Fruit fly (Drosophila melanogaster) S2 (cell line): ENCODE results near the gene Cyp4d1.

Experiments
- CG8478 ChIP-seq: fragments of >200 bp; optimal IDR thresholded peaks from 2 replicates; lab custom pipeline; 2018
- CTCF ChIP-seq, 2 experiments: fragments of >200 bp; optimal IDR thresholded peaks; 2 replicates each; lab custom pipeline; 2018

DNA sequence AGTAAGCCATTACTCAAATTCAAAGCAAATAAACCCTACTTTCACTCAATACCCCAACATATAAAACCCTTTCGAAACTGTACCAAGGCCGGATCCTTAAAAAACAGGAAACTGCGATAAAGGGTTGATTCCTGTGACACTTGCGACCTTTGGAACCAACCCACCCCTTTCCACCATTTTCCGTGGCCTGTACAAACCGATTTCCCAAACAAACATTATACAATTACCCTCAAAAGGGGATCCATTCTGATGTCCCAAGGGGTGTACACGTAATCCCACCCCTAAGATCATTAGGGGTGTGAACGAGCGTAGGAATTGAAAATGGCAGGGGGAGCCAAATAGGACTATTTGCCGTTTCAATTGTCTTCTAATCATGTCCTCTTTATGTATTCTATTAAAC, 22.4 kb downstream of the Cyp4d1 start:
- no peak for TF ChIP-seq CTCF (optimal IDR thresholded peaks at IDR 0.05; lab: Kevin White, UChicago)
- no peak for TF ChIP-seq CG8478 (lab: Kevin White, UChicago)
